Fruit fly (Drosophila melanogaster): ENCODE measurements around the gene otu.

otu gene

dm6 chrX:8464378-8465036 is 24.8 kb downstream of the otu start, which contains the start of gene Sptr (continued):
- peak; percentile 86 for TF ChIP-seq H2.0 (GFP tag; IDR thresholded peaks at IDR 0.05)
- TF ChIP-seq ham (GFP tag; IDR thresholded peaks at IDR 0.05) = peak; percentile 60; the same call in 1 of the 2 replicates
- TF ChIP-seq stwl (tag; optimal IDR thresholded peaks at IDR 0.05) = no peak
- peak; percentile 66 for TF ChIP-seq kay (GFP tag; optimal IDR thresholded peaks at IDR 0.05)
- TF ChIP-seq Eip74EF (GFP tag; optimal IDR thresholded peaks at IDR 0.05) = peak in 1 of 2 experiments; percentile 82
- no peak for TF ChIP-seq sna (GFP tag; IDR thresholded peaks at IDR 0.05; ENCODE audit: partially characterized antibody)
- TF ChIP-seq slou (GFP tag; optimal IDR thresholded peaks at IDR 0.05) = peak; percentile 68
- peak; percentile 80 for TF ChIP-seq CG2712 (tag; optimal IDR thresholded peaks at IDR 0.05)
- TF ChIP-seq seq (GFP tag; IDR thresholded peaks at IDR 0.05) = peak; percentile 93
- TF ChIP-seq Stat92E (GFP tag; optimal IDR thresholded peaks at IDR 0.05) = no peak
- TF ChIP-seq CG17361 (GFP tag; IDR thresholded peaks at IDR 0.05) = peak; percentile 77
- TF ChIP-seq CG17802 (tag; optimal IDR thresholded peaks at IDR 0.05) = peak; percentile 7
- TF ChIP-seq CG7928 (GFP tag; optimal IDR thresholded peaks at IDR 0.05) = peak; percentile 62
- TF ChIP-seq nerfin-2 (GFP tag; IDR thresholded peaks at IDR 0.05; ENCODE audit: partially characterized antibody) = no peak
- TF ChIP-seq CG6813 (GFP tag; optimal IDR thresholded peaks at IDR 0.05) = peak; percentile 91
- TF ChIP-seq Camta (GFP tag; optimal IDR thresholded peaks at IDR 0.05) = peak; percentile 58
- peak; percentile 65 for TF ChIP-seq dimm (GFP tag; IDR thresholded peaks at IDR 0.05)
- no peak for TF ChIP-seq sqz (GFP tag; optimal IDR thresholded peaks at IDR 0.05)
- TF ChIP-seq CG3407 (GFP tag; optimal IDR thresholded peaks at IDR 0.05) = peak; percentile 39
- TF ChIP-seq CTCF (GFP tag; optimal IDR thresholded peaks at IDR 0.05) = peak; percentile 33
- TF ChIP-seq btn (GFP tag; optimal IDR thresholded peaks at IDR 0.05) = no peak
- TF ChIP-seq dm (GFP tag; optimal IDR thresholded peaks at IDR 0.05) = peak; percentile 28
- TF ChIP-seq onecut (GFP tag; IDR thresholded peaks at IDR 0.05) = peak; percentile 63
- no peak for TF ChIP-seq CG15073 (GFP tag; optimal IDR thresholded peaks at IDR 0.05)
- TF ChIP-seq crp (GFP tag; optimal IDR thresholded peaks at IDR 0.05) = peak in 1 of 2 experiments; percentile 69
- TF ChIP-seq mam (GFP tag; optimal IDR thresholded peaks at IDR 0.05) = peak; percentile 86
- TF ChIP-seq gsb (GFP tag; IDR thresholded peaks at IDR 0.05) = peak; percentile 86
- peak; percentile 86 for TF ChIP-seq wdn (GFP tag; IDR thresholded peaks at IDR 0.05)
- TF ChIP-seq amos (GFP tag; IDR thresholded peaks at IDR 0.05; ENCODE audit: partially characterized antibody) = no peak
- TF ChIP-seq nau (GFP tag; optimal IDR thresholded peaks at IDR 0.05) = peak; percentile 80
- TF ChIP-seq CG12299 (tag; optimal IDR thresholded peaks at IDR 0.05) = peak; percentile 90
- TF ChIP-seq Ets65A (GFP tag) = peak; percentile 93
- TF ChIP-seq CG3163 (GFP tag; optimal IDR thresholded peaks at IDR 0.05) = peak; percentile 46
- peak; percentile 86 for TF ChIP-seq D19B (GFP tag; optimal IDR thresholded peaks at IDR 0.05)
- TF ChIP-seq Mrtf (GFP tag; IDR thresholded peaks at IDR 0.05) = peak; percentile 89
- TF ChIP-seq Jarid2 (GFP tag; optimal IDR thresholded peaks at IDR 0.05) = peak; percentile 52
- peak; percentile 20 for TF ChIP-seq CG8290 (GFP tag; optimal IDR thresholded peaks at IDR 0.05)
- peak in 1 of 2 experiments; percentile 80 for TF ChIP-seq CG8290 (tag; optimal IDR thresholded peaks at IDR 0.05)
- no peak for TF ChIP-seq cg (GFP tag; optimal IDR thresholded peaks at IDR 0.05)
- TF ChIP-seq Hand (GFP tag; optimal IDR thresholded peaks at IDR 0.05) = peak; percentile 91
- peak; percentile 84 for TF ChIP-seq rib (GFP tag; IDR thresholded peaks at IDR 0.05)
- peak; percentile 84 for TF ChIP-seq bowl (GFP tag; IDR thresholded peaks at IDR 0.05)
- no peak for TF ChIP-seq zf30C (GFP tag; optimal IDR thresholded peaks at IDR 0.05)
- TF ChIP-seq exex (tag; optimal IDR thresholded peaks at IDR 0.05) = peak; percentile 69
- TF ChIP-seq CG8924 (tag; optimal IDR thresholded peaks at IDR 0.05) = peak; percentile 90
- peak; percentile 49 for TF ChIP-seq CG6254 (GFP tag; optimal IDR thresholded peaks at IDR 0.05)
- peak; percentile 85 for TF ChIP-seq Hsf (GFP tag; optimal IDR thresholded peaks at IDR 0.05)
- peak; percentile 78 for TF ChIP-seq gcm (GFP tag; optimal IDR thresholded peaks at IDR 0.05)
- peak; percentile 64; the same call in 1 of the 2 replicates for TF ChIP-seq CG10321 (GFP tag; IDR thresholded peaks at IDR 0.05)
- TF ChIP-seq CG2875 (GFP tag; optimal IDR thresholded peaks at IDR 0.05) = peak; percentile 62
